Worm (Caenorhabditis elegans) whole organism, L4/young adult: Measurements from ENCODE around the gene pudl-1.

Source experiments
- W03F9.2 ChIP-seq: fragments of 150-350 bp; optimal IDR thresholded peaks from 2 replicates; lab custom pipeline; 2014; ENCODE audit warnings: missing biosample characterization, missing genetic modification characterization
- dao-5 ChIP-seq: sonication (generic microtip); optimal IDR thresholded peaks from 2 replicates; lab custom pipeline; 2016; ENCODE audit warnings: missing genotype, missing genetic modification characterization, moderate library complexity, missing compliant biosample characterization

DNA sequence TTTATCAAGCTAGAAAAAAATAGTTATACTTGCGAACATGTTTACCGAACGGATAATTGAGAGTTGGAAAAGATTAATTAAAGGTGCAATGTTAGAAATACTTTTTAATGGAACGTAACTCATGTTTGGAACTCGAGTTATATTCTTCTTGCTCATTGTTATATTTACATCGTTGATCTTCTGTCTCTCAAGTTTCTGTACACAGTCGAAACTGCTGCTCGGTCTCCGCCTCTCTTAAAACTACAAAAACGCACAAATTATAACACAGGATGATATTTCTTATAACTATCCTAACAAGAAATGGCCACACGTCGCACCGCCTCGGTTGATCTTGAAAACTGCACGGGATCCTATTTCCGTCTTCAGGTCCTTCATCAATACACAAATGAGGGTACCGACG, 1.8 kb downstream of the pudl-1 start, which contains the start of gene pudl-2:
- TF ChIP-seq dao-5 (tag; lab: Kevin White, UChicago) = no peak
- no peak for TF ChIP-seq W03F9.2 (tag; lab: Kevin White, UChicago)
